Worm (Caenorhabditis elegans) whole organism, early embryonic: ENCODE results near the gene nhr-138.

Experiments
- ama-1 ChIP-seq: fragments of 150-350 bp; optimal IDR thresholded peaks from 2 replicates; lab custom pipeline; 2014
- ceh-13 ChIP-seq: fragments of 200-800 bp; sonication (Bioruptor generic); optimal IDR thresholded peaks from 2 replicates; lab custom pipeline; 2018; ENCODE audit warnings: mild to moderate bottlenecking, missing genetic modification characterization, missing compliant biosample characterization
- tra-4 ChIP-seq: sonication (generic microtip); optimal IDR thresholded peaks from 2 replicates; lab custom pipeline; 2017; ENCODE audit warnings: missing genetic modification characterization, missing compliant biosample characterization

DNA sequence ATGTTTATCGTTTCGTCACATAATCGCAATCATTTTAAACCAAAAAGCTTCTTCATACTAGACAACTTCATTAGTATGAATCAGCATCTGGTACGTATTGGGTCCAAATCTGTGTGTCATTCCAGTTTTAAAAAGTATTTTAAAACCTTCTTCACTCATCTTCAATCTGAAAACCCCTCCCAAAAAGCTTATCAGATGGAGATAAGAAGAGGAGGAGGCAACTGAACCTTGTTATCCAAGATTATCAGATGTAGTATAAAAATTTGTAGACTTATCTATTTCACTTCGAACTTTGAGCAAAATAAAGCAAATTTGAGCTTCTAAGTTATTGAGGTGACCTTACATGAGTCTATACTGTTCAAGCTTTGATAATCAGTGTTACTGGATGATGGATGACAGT lies 15.2 kb upstream of the nhr-138 start, which contains the start of gene nhr-38:
- no peak for TF ChIP-seq tra-4 (tag; lab: Kevin White, UChicago)
- no peak for TF ChIP-seq ama-1 (lab: Kevin White, UChicago)
- no peak for TF ChIP-seq ceh-13 (GFP tag; lab: Kevin White, UChicago)
